Worm (Caenorhabditis elegans) whole organism, mixed stage, embryonic: ENCODE results near the gene gbf-1.

Source experiments
- blmp-1 ChIP-seq: fragments of 150-350 bp; optimal IDR thresholded peaks from 2 replicates; lab custom pipeline; 2014; ENCODE audit warnings: missing biosample characterization, missing genetic modification characterization
- cnd-1 ChIP-seq: fragments of 200-800 bp; sonication (Bioruptor generic); optimal IDR thresholded peaks from 2 replicates; lab custom pipeline; 2018; ENCODE audit warnings: mild to moderate bottlenecking, missing genetic modification characterization, missing compliant biosample characterization
- elt-1 ChIP-seq: sonication (generic microtip); optimal IDR thresholded peaks from 2 replicates; lab custom pipeline; 2017; ENCODE audit warnings: missing genetic modification characterization, mild to moderate bottlenecking, missing compliant biosample characterization, antibody characterized with exemption, moderate library complexity, borderline replicate concordance; ENCODE audit not compliant: insufficient read depth
- elt-3 ChIP-seq: fragments of 150-350 bp; optimal IDR thresholded peaks from 2 replicates; lab custom pipeline; 2014; ENCODE audit warnings: missing biosample characterization, missing genetic modification characterization
- lsy-2 ChIP-seq: fragments of 150-350 bp; optimal IDR thresholded peaks from 2 replicates; lab custom pipeline; 2014; ENCODE audit warnings: missing biosample characterization, missing genetic modification characterization
- mep-1 ChIP-seq: fragments of 150-350 bp; optimal IDR thresholded peaks from 2 replicates; lab custom pipeline; 2017; ENCODE audit warnings: missing biosample characterization, missing genetic modification reagents, missing genetic modification characterization, inconsistent platforms
- nhr-12 ChIP-seq: fragments of 150-350 bp; optimal IDR thresholded peaks from 2 replicates; lab custom pipeline; 2014; ENCODE audit warnings: missing biosample characterization, missing genetic modification characterization
- nhr-237 ChIP-seq: fragments of 150-350 bp; optimal IDR thresholded peaks from 2 replicates; lab custom pipeline; 2014; ENCODE audit warnings: missing biosample characterization, missing genetic modification characterization
- nhr-76 ChIP-seq: sonication (generic microtip); optimal IDR thresholded peaks from 2 replicates; lab custom pipeline; 2017; ENCODE audit warnings: missing biosample characterization, missing genetic modification characterization
- snpc-4 ChIP-seq: fragments of 150-350 bp; optimal IDR thresholded peaks from 2 replicates; lab custom pipeline; 2014; ENCODE audit warnings: missing biosample characterization, missing genetic modification characterization
- unc-39 ChIP-seq: fragments of 150-350 bp; optimal IDR thresholded peaks from 2 replicates; lab custom pipeline; 2014; ENCODE audit warnings: missing biosample characterization, missing genetic modification characterization
- unc-62 ChIP-seq: fragments of 150-350 bp; optimal IDR thresholded peaks from 2 replicates; lab custom pipeline; 2014; ENCODE audit warnings: missing biosample characterization, missing genetic modification reagents, missing genetic modification characterization
- ztf-11 ChIP-seq: fragments of 150-350 bp; optimal IDR thresholded peaks from 2 replicates; lab custom pipeline; 2014; ENCODE audit warnings: missing biosample characterization, missing genetic modification characterization

ce11 chrIII:11757892-11758291 lies 15.6 kb downstream of the gbf-1 start:
- TF ChIP-seq unc-62 (GFP tag; lab: Kevin White, UChicago) (no peak), nhr-76 (no peak), nhr-12 (tag; lab: Kevin White, UChicago) (no peak), cnd-1 (tag; lab: Kevin White, UChicago) (no peak), unc-39 (tag; lab: Kevin White, UChicago) (no peak), blmp-1 (tag; lab: Kevin White, UChicago) (no peak), elt-1 (tag; lab: Kevin White, UChicago) (no peak), nhr-237 (tag; lab: Kevin White, UChicago) (no peak), mep-1 (tag; lab: Kevin White, UChicago) (no peak), ztf-11 (tag; lab: Kevin White, UChicago) (no peak), snpc-4 (tag; lab: Kevin White, UChicago) (no peak), lsy-2 (tag; lab: Kevin White, UChicago) (no peak), elt-3 (tag; lab: Kevin White, UChicago) (no peak)
